Fruit fly (Drosophila melanogaster): ENCODE results near the gene ppk14.

DNA sequence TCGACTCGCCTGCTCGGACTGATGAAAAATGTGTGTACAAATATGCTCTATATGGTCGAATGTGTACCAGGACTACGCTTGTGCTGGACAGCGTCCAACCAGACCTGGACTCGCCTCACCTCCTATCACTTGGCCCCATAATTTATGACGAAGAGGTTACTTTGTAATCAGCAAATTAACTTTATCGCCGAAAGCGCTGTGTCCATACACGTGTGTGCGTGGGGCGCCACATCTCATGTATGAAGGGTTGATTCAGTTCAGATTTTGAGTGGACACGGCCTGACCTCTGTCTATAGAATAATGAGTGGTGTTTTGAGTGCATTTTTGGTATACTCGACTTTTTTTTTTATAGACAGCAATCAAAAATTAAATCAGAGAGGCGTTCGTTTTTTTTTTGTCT lies 5.3 kb downstream of the ppk14 start:
- no peak for TF ChIP-seq Pdp1 (GFP tag; optimal IDR thresholded peaks at IDR 0.05)
- TF ChIP-seq mirr (GFP tag; optimal IDR thresholded peaks at IDR 0.05) = no peak
- no peak for TF ChIP-seq CG10565 (GFP tag; optimal IDR thresholded peaks at IDR 0.05)
- no peak for TF ChIP-seq h (optimal IDR thresholded peaks at IDR 0.05)
- TF ChIP-seq CG17568 (GFP tag; optimal IDR thresholded peaks at IDR 0.05) = no peak
- TF ChIP-seq CG10366 (GFP tag; IDR thresholded peaks at IDR 0.05) = no peak
- no peak for TF ChIP-seq HmgD (GFP tag; optimal IDR thresholded peaks at IDR 0.05)
- no peak for TF ChIP-seq E2f2 (GFP tag; IDR thresholded peaks at IDR 0.05)
